Fruit fly (Drosophila melanogaster): Measurements from ENCODE around the gene CG18417.

DNA sequence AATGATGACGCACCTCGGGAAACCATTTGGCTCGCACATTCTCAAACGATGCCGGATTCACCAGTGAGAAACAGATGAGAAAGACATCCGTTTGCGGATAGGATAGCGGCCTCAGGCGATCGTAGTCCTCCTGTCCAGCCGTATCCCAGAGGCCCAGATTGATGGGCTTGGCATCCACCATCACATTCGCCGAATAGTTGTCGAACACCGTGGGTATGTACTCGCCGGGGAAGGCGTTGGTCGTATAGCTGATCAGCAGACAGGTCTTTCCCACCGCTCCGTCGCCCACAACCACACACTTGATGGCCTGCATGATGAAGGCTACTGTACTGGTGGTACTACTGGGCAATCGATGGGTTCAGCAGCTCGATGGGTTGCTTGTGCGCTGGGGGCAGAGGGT lies 34.3 kb downstream of the CG18417 start:
- TF ChIP-seq crol (GFP tag; IDR thresholded peaks at IDR 0.05) = peak; percentile 41; the same call in 1 of the 2 replicates
- no peak for TF ChIP-seq dmrt11E (tag; optimal IDR thresholded peaks at IDR 0.05)
- no peak for TF ChIP-seq CG3281 (GFP tag; optimal IDR thresholded peaks at IDR 0.05)
- no peak for TF ChIP-seq CG8359 (GFP tag; optimal IDR thresholded peaks at IDR 0.05; ENCODE audit: borderline replicate concordance)
- TF ChIP-seq Dip2 (GFP tag; IDR thresholded peaks at IDR 0.05) = no peak
- no peak for TF ChIP-seq exex (tag; optimal IDR thresholded peaks at IDR 0.05)
- no peak for TF ChIP-seq CG12071 (GFP tag; optimal IDR thresholded peaks at IDR 0.05)
- TF ChIP-seq Poxn (GFP tag; IDR thresholded peaks at IDR 0.05) = no peak
- no peak for TF ChIP-seq dan (GFP tag; IDR thresholded peaks at IDR 0.05)
- no peak for TF ChIP-seq hbn (GFP tag; IDR thresholded peaks at IDR 0.05; ENCODE audit: partially characterized antibody)
- no peak for TF ChIP-seq CG12155 (GFP tag; optimal IDR thresholded peaks at IDR 0.05)
- TF ChIP-seq pzg (GFP tag; optimal IDR thresholded peaks at IDR 0.05) = no peak

Data from whole organism, embryonic.